Fruit fly (Drosophila melanogaster) whole organism, embryonic: ENCODE measurements around the gene AlaRS.

ENCODE experiments used
- CG10267 ChIP-seq: fragments of 200-800 bp; sonication (Bioruptor generic); optimal IDR thresholded peaks from 2 replicates; lab custom pipeline; 2018; ENCODE audit warnings: missing biosample characterization, mild to moderate bottlenecking, missing genetic modification characterization, moderate library complexity
- CG10366 ChIP-seq: fragments of 200-800 bp; sonication (Bioruptor generic); IDR thresholded peaks from 2 replicates; pipeline ENCODE4 v1.3.6; 2022; ENCODE audit warnings: missing biosample characterization, missing genetic modification characterization
- CG11504 ChIP-seq: fragments of 200-800 bp; sonication (Bioruptor generic); optimal IDR thresholded peaks from 3 replicates; lab custom pipeline; 2019; ENCODE audit warnings: missing biosample characterization, mild to moderate bottlenecking, missing genetic modification characterization, moderate library complexity
- CG11695 ChIP-seq: fragments of 200-800 bp; sonication (Bioruptor generic); IDR thresholded peaks from 3 replicates; pipeline ENCODE4 v1.3.6; 2022; ENCODE audit warnings: missing biosample characterization, missing genetic modification characterization
- CG11723 ChIP-seq: fragments of 200-800 bp; sonication (Bioruptor generic); optimal IDR thresholded peaks from 2 replicates; lab custom pipeline; 2017; ENCODE audit warnings: missing biosample characterization, mild to moderate bottlenecking, missing genetic modification characterization
- CG12071 ChIP-seq: fragments of 200-800 bp; sonication (Bioruptor generic); optimal IDR thresholded peaks from 3 replicates; lab custom pipeline; 2018; ENCODE audit warnings: missing biosample characterization, mild to moderate bottlenecking, missing genetic modification characterization
- CG12659 ChIP-seq: fragments of 200-800 bp; sonication (Bioruptor generic); optimal IDR thresholded peaks from 3 replicates; lab custom pipeline; 2017; ENCODE audit warnings: mild to moderate bottlenecking, missing biosample characterization, missing genetic modification reagents, missing genetic modification characterization
- CG13287 ChIP-seq: fragments of 200-800 bp; sonication (Bioruptor generic); IDR thresholded peaks from 2 replicates; pipeline ENCODE4 v1.3.6; 2022; ENCODE audit warnings: missing biosample characterization, missing genetic modification characterization; ENCODE audit not compliant: partially characterized antibody
- CG14441 ChIP-seq: fragments of 200-800 bp; sonication (Bioruptor generic); IDR thresholded peaks from 2 replicates; pipeline ENCODE4 v1.3.6; 2022; ENCODE audit warnings: missing biosample characterization, missing genetic modification characterization
- CG16815 ChIP-seq: fragments of 200-800 bp; sonication (Bioruptor generic); optimal IDR thresholded peaks from 3 replicates; lab custom pipeline; 2017; ENCODE audit warnings: missing biosample characterization, mild to moderate bottlenecking, missing genetic modification characterization
- CG17361 ChIP-seq: fragments of 200-800 bp; sonication (Bioruptor generic); IDR thresholded peaks from 3 replicates; pipeline ENCODE4 v1.3.6; 2022; ENCODE audit warnings: missing biosample characterization, missing genetic modification characterization
- CG17829 ChIP-seq: fragments of 200-800 bp; optimal IDR thresholded peaks from 2 replicates; lab custom pipeline; 2019; ENCODE audit warnings: missing biosample characterization, mild to moderate bottlenecking, missing genetic modification characterization, moderate library complexity
- CG18262 ChIP-seq: fragments of 200-800 bp; optimal IDR thresholded peaks from 3 replicates; lab custom pipeline; 2019; ENCODE audit warnings: missing biosample characterization, mild to moderate bottlenecking, missing genetic modification characterization, moderate library complexity
- CG2678 ChIP-seq: fragments of 200-800 bp; sonication (Bioruptor generic); optimal IDR thresholded peaks from 3 replicates; lab custom pipeline; 2019; ENCODE audit warnings: missing biosample characterization, mild to moderate bottlenecking, missing genetic modification characterization, moderate library complexity
- CG31441 ChIP-seq: fragments of 200-800 bp; sonication (Bioruptor generic); IDR thresholded peaks from 2 replicates; pipeline ENCODE4 v1.3.6; 2022; ENCODE audit warnings: missing biosample characterization, missing genetic modification characterization
- CG4424 ChIP-seq: fragments of 200-800 bp; sonication (Bioruptor generic); optimal IDR thresholded peaks from 3 replicates; lab custom pipeline; 2016; ENCODE audit warnings: missing biosample characterization, missing genetic modification characterization
- CG4707 ChIP-seq: fragments of 200-800 bp; sonication (Bioruptor generic); optimal IDR thresholded peaks from 2 replicates; lab custom pipeline; 2018; ENCODE audit warnings: missing biosample characterization, mild to moderate bottlenecking, missing genetic modification characterization, moderate library complexity
- CG4730 ChIP-seq: fragments of 200-800 bp; sonication (Bioruptor generic); IDR thresholded peaks from 2 replicates; pipeline ENCODE4 v1.3.6; 2022; ENCODE audit warnings: missing biosample characterization, missing genetic modification characterization
- CG7839 ChIP-seq: fragments of 200-800 bp; sonication (Bioruptor generic); optimal IDR thresholded peaks from 3 replicates; lab custom pipeline; 2018; ENCODE audit warnings: missing biosample characterization, mild to moderate bottlenecking, missing genetic modification characterization, moderate library complexity
- CG8924 ChIP-seq: fragments of 200-800 bp; optimal IDR thresholded peaks from 3 replicates; lab custom pipeline; 2019; ENCODE audit warnings: missing biosample characterization, mild to moderate bottlenecking, missing genetic modification characterization, moderate library complexity
- CG9609 ChIP-seq: fragments of 200-800 bp; sonication (Bioruptor generic); optimal IDR thresholded peaks from 3 replicates; lab custom pipeline; 2016; ENCODE audit warnings: missing biosample characterization, missing genetic modification characterization
- Doc2 ChIP-seq: fragments of 200-800 bp; sonication (Bioruptor generic); IDR thresholded peaks from 2 replicates; pipeline ENCODE4 v1.3.6; 2022; ENCODE audit warnings: missing biosample characterization, missing genetic modification characterization
- Doc3 ChIP-seq: fragments of 200-800 bp; sonication (Bioruptor generic); IDR thresholded peaks from 3 replicates; pipeline ENCODE4 v1.3.6; 2022; ENCODE audit warnings: missing biosample characterization, missing genetic modification characterization; ENCODE audit not compliant: partially characterized antibody
- Drgx ChIP-seq: fragments of 200-800 bp; sonication (Bioruptor generic); IDR thresholded peaks from 2 replicates; pipeline ENCODE4 v1.3.6; 2022; ENCODE audit warnings: missing biosample characterization, missing genetic modification characterization
- Ets65A ChIP-seq: fragments of 200-800 bp; sonication (Bioruptor generic); peaks from one replicate; lab custom pipeline; 2016; ENCODE audit warnings: missing biosample characterization, missing genetic modification characterization
- Med ChIP-seq: fragments of 200-800 bp; sonication (Bioruptor generic); peaks from one replicate; lab custom pipeline; 2016; ENCODE audit warnings: missing biosample characterization, missing genetic modification characterization, mild to moderate bottlenecking, inconsistent platforms, moderate library complexity
- Meics ChIP-seq: fragments of 200-800 bp; sonication (Bioruptor generic); optimal IDR thresholded peaks from 2 replicates; lab custom pipeline; 2017; ENCODE audit warnings: missing biosample characterization, mild to moderate bottlenecking, missing genetic modification characterization
- NC2α ChIP-seq: fragments of 200-800 bp; sonication (Bioruptor generic); optimal IDR thresholded peaks from 2 replicates; lab custom pipeline; 2016; ENCODE audit warnings: missing biosample characterization, missing genetic modification characterization
- Ravus ChIP-seq: fragments of 200-800 bp; sonication (Bioruptor generic); IDR thresholded peaks from 2 replicates; pipeline ENCODE4 v1.3.6; 2022; ENCODE audit warnings: missing biosample characterization, missing genetic modification characterization
- Scr ChIP-seq: fragments of 200-800 bp; sonication (Bioruptor generic); IDR thresholded peaks from 2 replicates; pipeline ENCODE4 v1.3.6; 2022; ENCODE audit warnings: missing biosample characterization, missing genetic modification characterization; ENCODE audit not compliant: partially characterized antibody
- aop ChIP-seq: fragments of 200-800 bp; sonication (Bioruptor generic); IDR thresholded peaks from 2 replicates; pipeline ENCODE4 v1.3.6; 2022; ENCODE audit warnings: missing biosample characterization, missing genetic modification characterization
- croc ChIP-seq: fragments of 200-800 bp; sonication (Bioruptor generic); conservative IDR thresholded peaks from 3 replicates; pipeline ENCODE4 v1.3.6; 2022; ENCODE audit warnings: missing biosample characterization, missing genetic modification characterization
- dpn ChIP-seq, 2 experiments: fragments of 200-800 bp; sonication (Bioruptor generic); optimal IDR thresholded peaks; 3 replicates each; lab custom pipeline; 2016; ENCODE audit warnings: missing biosample characterization in 2 of 2, missing genetic modification characterization in 2 of 2
- dysf ChIP-seq: fragments of 200-800 bp; sonication (Bioruptor generic); IDR thresholded peaks from 3 replicates; pipeline ENCODE4 v1.3.6; 2022; ENCODE audit warnings: missing biosample characterization, missing genetic modification characterization
- esg ChIP-seq: fragments of 200-800 bp; sonication (Bioruptor generic); conservative IDR thresholded peaks from 2 replicates; pipeline ENCODE4 v1.3.6; 2022; ENCODE audit warnings: missing biosample characterization, missing genetic modification characterization
- exex ChIP-seq: fragments of 200-800 bp; sonication (Bioruptor generic); optimal IDR thresholded peaks from 4 replicates; lab custom pipeline; 2018; ENCODE audit warnings: missing biosample characterization, mild to moderate bottlenecking, missing genetic modification characterization, moderate library complexity
- gem ChIP-seq: fragments of 200-800 bp; sonication (Bioruptor generic); optimal IDR thresholded peaks from 2 replicates; lab custom pipeline; 2019; ENCODE audit warnings: missing biosample characterization, mild to moderate bottlenecking, missing genetic modification characterization, moderate library complexity
- gsb-n ChIP-seq: fragments of 200-800 bp; sonication (Bioruptor generic); optimal IDR thresholded peaks from 3 replicates; lab custom pipeline; 2018; ENCODE audit warnings: missing biosample characterization, mild to moderate bottlenecking, missing genetic modification characterization
- klu ChIP-seq: fragments of 200-800 bp; sonication (Bioruptor generic); IDR thresholded peaks from 2 replicates; pipeline ENCODE4 v1.3.6; 2022; ENCODE audit warnings: missing biosample characterization, missing genetic modification characterization
- lab ChIP-seq: fragments of 200-800 bp; sonication (Bioruptor generic); optimal IDR thresholded peaks from 3 replicates; lab custom pipeline; 2017; ENCODE audit warnings: missing biosample characterization, missing genetic modification characterization, mild to moderate bottlenecking, moderate library complexity, missing genetic modification reagents
- lmd ChIP-seq: fragments of 200-800 bp; sonication (Bioruptor generic); IDR thresholded peaks from 2 replicates; pipeline ENCODE4 v1.3.6; 2022; ENCODE audit warnings: missing biosample characterization, missing genetic modification characterization
- mirr ChIP-seq: fragments of 200-800 bp; sonication (Bioruptor generic); optimal IDR thresholded peaks from 3 replicates; lab custom pipeline; 2018; ENCODE audit warnings: missing biosample characterization, mild to moderate bottlenecking, missing genetic modification characterization
- nerfin-1 ChIP-seq: fragments of 200-800 bp; sonication (Bioruptor generic); optimal IDR thresholded peaks from 3 replicates; lab custom pipeline; 2019; ENCODE audit warnings: missing biosample characterization, mild to moderate bottlenecking, missing genetic modification characterization, moderate library complexity
- nmo ChIP-seq: fragments of 200-800 bp; sonication (Bioruptor generic); optimal IDR thresholded peaks from 2 replicates; lab custom pipeline; 2018; ENCODE audit warnings: missing biosample characterization, mild to moderate bottlenecking, missing genetic modification characterization, moderate library complexity
- odd ChIP-seq: fragments of 200-800 bp; sonication (Bioruptor generic); optimal IDR thresholded peaks from 2 replicates; lab custom pipeline; 2017; ENCODE audit warnings: missing biosample characterization, mild to moderate bottlenecking, missing genetic modification characterization
- ro ChIP-seq: fragments of 200-800 bp; sonication (Bioruptor generic); IDR thresholded peaks from 2 replicates; pipeline ENCODE4 v1.3.6; 2022; ENCODE audit warnings: missing biosample characterization, missing genetic modification characterization
- so ChIP-seq: fragments of 200-800 bp; sonication (Bioruptor generic); IDR thresholded peaks from 3 replicates; pipeline ENCODE4 v1.3.6; 2022; ENCODE audit warnings: missing biosample characterization, missing genetic modification characterization
- sug ChIP-seq: fragments of 200-800 bp; optimal IDR thresholded peaks from 2 replicates; lab custom pipeline; 2019; ENCODE audit warnings: missing biosample characterization, mild to moderate bottlenecking, missing genetic modification characterization, moderate library complexity
- tap ChIP-seq: fragments of 200-800 bp; optimal IDR thresholded peaks from 3 replicates; lab custom pipeline; 2019; ENCODE audit warnings: missing biosample characterization, mild to moderate bottlenecking, missing genetic modification characterization, moderate library complexity
- unpg ChIP-seq: fragments of 200-800 bp; sonication (Bioruptor generic); optimal IDR thresholded peaks from 3 replicates; lab custom pipeline; 2018; ENCODE audit warnings: missing biosample characterization, mild to moderate bottlenecking, missing genetic modification characterization, moderate library complexity

AlaRS gene

dm6 chr2L:8372248-8372647 lies 9.3 kb downstream of the AlaRS start:
- TF ChIP-seq NC2α (no peak), exex (peak; percentile 83), CG4707 (no peak), CG4730 (0 out of 2 replicates have a peak, but pooled peaks have one; percentile 17), esg (GFP tag; lab: Robert Waterston, UW) (no peak), odd (GFP tag; lab: Kevin White, UChicago) (no peak), sug (peak; percentile 23), lab (GFP tag; lab: Kevin White, UChicago) (peak; percentile 20), Scr (GFP tag; lab: Robert Waterston, UW) (no peak), Ets65A (GFP tag; lab: Kevin White, UChicago) (peak; percentile 58), mirr (GFP tag; lab: Kevin White, UChicago) (peak; percentile 39), klu (no peak), CG11695 (GFP tag; lab: Robert Waterston, UW) (no peak), gsb-n (tag; lab: Kevin White, UChicago) (no peak), CG11723 (GFP tag; lab: Kevin White, UChicago) (no peak), CG9609 (no peak), aop (GFP tag; lab: Robert Waterston, UW) (no peak), Med (GFP tag; lab: Kevin White, UChicago) (peak; percentile 64), CG16815 (GFP tag; lab: Kevin White, UChicago) (no peak), CG12071 (GFP tag; lab: Kevin White, UChicago) (no peak), croc (GFP tag; lab: Robert Waterston, UW) (no peak), ro (no peak)

- TF ChIP-seq Doc3 (GFP tag; lab: Robert Waterston, UW) (no peak), CG31441 (peak; percentile 50; the same call in 1 of the 2 replicates), tap (peak; percentile 21), CG10366 (GFP tag; lab: Robert Waterston, UW) (0 out of 2 replicates have a peak, but pooled peaks have one; percentile 8), Drgx (GFP tag; lab: Robert Waterston, UW) (peak; percentile 41; the same call in 1 of the 2 replicates), CG18262 (peak; percentile 18), lmd (GFP tag; lab: Robert Waterston, UW) (no peak), so (GFP tag; lab: Robert Waterston, UW) (0 out of 3 replicates have a peak, but pooled peaks have one; percentile 23), Ravus (no peak), CG11504 (tag; lab: Kevin White, UChicago) (peak; percentile 48), CG10267 (tag; lab: Kevin White, UChicago) (peak; percentile 7), nerfin-1 (tag; lab: Kevin White, UChicago) (peak; percentile 0), CG7839 (peak; percentile 46), CG17829 (tag; lab: Kevin White, UChicago) (peak; percentile 31), Meics (peak; percentile 48), unpg (GFP tag; lab: Kevin White, UChicago) (peak; percentile 8), nmo (peak; percentile 18), dysf (GFP tag; lab: Robert Waterston, UW) (0 out of 3 replicates have a peak, but pooled peaks have one; percentile 12), gem (tag; lab: Kevin White, UChicago) (peak; percentile 42), CG4424 (GFP tag; lab: Kevin White, UChicago) (peak; percentile 22), Doc2 (GFP tag; lab: Robert Waterston, UW) (no peak), CG13287 (GFP tag; lab: Robert Waterston, UW) (no peak), CG14441 (0 out of 2 replicates have a peak, but pooled peaks have one; percentile 30), CG2678 (tag; lab: Kevin White, UChicago) (peak; percentile 65), dpn (GFP tag; optimal IDR thresholded peaks at IDR 0.05; lab: Kevin White, UChicago) (peak in 1 of 2 experiments; percentile 24), CG12659 (GFP tag; lab: Kevin White, UChicago) (peak; percentile 23), Med (GFP tag; lab: Kevin White, UChicago) (peak; percentile 61), CG17361 (GFP tag; lab: Robert Waterston, UW) (peak; percentile 56; the same call in 1 of the 3 replicates), CG8924 (tag; lab: Kevin White, UChicago) (peak; percentile 38)
These were observed 10.1 kb downstream of the AlaRS start for dm6 chr2L:8371354-8371937.
